Fruit fly (Drosophila melanogaster) whole organism, embryonic: ENCODE measurements around the gene Idi.

Experiments used
- BtbVII ChIP-seq: fragments of 200-800 bp; sonication (Bioruptor generic); optimal IDR thresholded peaks from 3 replicates; lab custom pipeline; 2017; ENCODE audit warnings: missing biosample characterization, mild to moderate bottlenecking, missing genetic modification characterization
- CG10654 ChIP-seq: fragments of 200-800 bp; sonication (Bioruptor generic); optimal IDR thresholded peaks from 2 replicates; lab custom pipeline; 2016; ENCODE audit warnings: missing biosample characterization, missing genetic modification characterization
- CG11247 ChIP-seq: fragments of 200-800 bp; sonication (Bioruptor generic); IDR thresholded peaks from 2 replicates; pipeline ENCODE4 v1.3.6; 2022; ENCODE audit warnings: missing biosample characterization, missing genetic modification characterization
- CG12744 ChIP-seq: fragments of 200-800 bp; sonication (Bioruptor generic); optimal IDR thresholded peaks from 2 replicates; lab custom pipeline; 2016; ENCODE audit warnings: missing biosample characterization, missing genetic modification characterization
- CG14860 ChIP-seq: fragments of 200-800 bp; sonication (Bioruptor generic); IDR thresholded peaks from 3 replicates; pipeline ENCODE4 v1.3.6; 2022; ENCODE audit warnings: missing biosample characterization, missing genetic modification characterization; ENCODE audit not compliant: partially characterized antibody
- CG17385 ChIP-seq: fragments of 200-800 bp; sonication (Bioruptor generic); optimal IDR thresholded peaks from 3 replicates; lab custom pipeline; 2018; ENCODE audit warnings: missing biosample characterization, mild to moderate bottlenecking, missing genetic modification characterization
- CG17612 ChIP-seq: fragments of 200-800 bp; sonication (Bioruptor generic); IDR thresholded peaks from 2 replicates; pipeline ENCODE4 v1.3.6; 2022; ENCODE audit warnings: missing biosample characterization, missing genetic modification characterization
- CG17912 ChIP-seq: fragments of 200-800 bp; sonication (Bioruptor generic); optimal IDR thresholded peaks from 2 replicates; lab custom pipeline; 2018; ENCODE audit warnings: missing biosample characterization, mild to moderate bottlenecking, missing genetic modification characterization
- CG3281 ChIP-seq: fragments of 200-800 bp; sonication (Bioruptor generic); optimal IDR thresholded peaks from 3 replicates; lab custom pipeline; 2017; ENCODE audit warnings: missing biosample characterization, mild to moderate bottlenecking, missing genetic modification characterization
- CG3407 ChIP-seq: fragments of 200-800 bp; sonication (Bioruptor generic); optimal IDR thresholded peaks from 2 replicates; lab custom pipeline; 2018; ENCODE audit warnings: missing biosample characterization, mild to moderate bottlenecking, missing genetic modification characterization
- CG4282 ChIP-seq: fragments of 200-800 bp; sonication (Bioruptor generic); optimal IDR thresholded peaks from 2 replicates; lab custom pipeline; 2016; ENCODE audit warnings: missing biosample characterization, missing genetic modification characterization
- CG43689 ChIP-seq: fragments of 200-800 bp; sonication (Bioruptor generic); IDR thresholded peaks from 2 replicates; pipeline ENCODE4 v1.3.6; 2022; ENCODE audit warnings: missing biosample characterization, missing genetic modification characterization
- CG6683 ChIP-seq: fragments of 200-800 bp; sonication (Bioruptor generic); optimal IDR thresholded peaks from 2 replicates; lab custom pipeline; 2017; ENCODE audit warnings: missing biosample characterization, mild to moderate bottlenecking, missing genetic modification characterization, missing genetic modification reagents
- CG6791 ChIP-seq: fragments of 200-800 bp; sonication (Bioruptor generic); IDR thresholded peaks from 3 replicates; pipeline ENCODE4 v1.3.6; 2022; ENCODE audit warnings: missing biosample characterization, missing genetic modification characterization; ENCODE audit not compliant: partially characterized antibody
- CG7271 ChIP-seq: fragments of 200-800 bp; sonication (Bioruptor generic); optimal IDR thresholded peaks from 2 replicates; lab custom pipeline; 2018; ENCODE audit warnings: missing biosample characterization, mild to moderate bottlenecking, missing genetic modification characterization, moderate library complexity
- CG7372 ChIP-seq: fragments of 200-800 bp; sonication (Bioruptor generic); IDR thresholded peaks from 2 replicates; pipeline ENCODE4 v1.3.6; 2022; ENCODE audit warnings: missing biosample characterization, missing genetic modification characterization
- CG8359 ChIP-seq: fragments of 200-800 bp; sonication (Bioruptor generic); optimal IDR thresholded peaks from 2 replicates; lab custom pipeline; 2017; ENCODE audit warnings: missing biosample characterization, mild to moderate bottlenecking, missing genetic modification characterization, borderline replicate concordance
- Camta ChIP-seq: fragments of 200-800 bp; sonication (Bioruptor generic); optimal IDR thresholded peaks from 2 replicates; lab custom pipeline; 2016; ENCODE audit warnings: missing biosample characterization, missing genetic modification characterization
- Chrac-16 ChIP-seq: fragments of 200-800 bp; sonication (Bioruptor generic); optimal IDR thresholded peaks from 3 replicates; lab custom pipeline; 2016; ENCODE audit warnings: missing biosample characterization, missing genetic modification characterization
- Ets65A ChIP-seq: fragments of 200-800 bp; sonication (Bioruptor generic); peaks from one replicate; lab custom pipeline; 2016; ENCODE audit warnings: missing biosample characterization, missing genetic modification characterization
- Ets97D ChIP-seq: fragments of 200-800 bp; sonication (Bioruptor generic); optimal IDR thresholded peaks from 3 replicates; lab custom pipeline; 2016; ENCODE audit warnings: missing biosample characterization, missing genetic modification characterization
- H15 ChIP-seq: fragments of 200-800 bp; sonication (Bioruptor generic); IDR thresholded peaks from 3 replicates; pipeline ENCODE4 v1.3.6; 2022; ENCODE audit warnings: missing biosample characterization, missing genetic modification characterization
- Hmx ChIP-seq: fragments of 200-800 bp; sonication (Bioruptor generic); optimal IDR thresholded peaks from 2 replicates; lab custom pipeline; 2016; ENCODE audit warnings: missing biosample characterization, missing genetic modification characterization
- Opbp ChIP-seq: fragments of 200-800 bp; sonication (Bioruptor generic); IDR thresholded peaks from 3 replicates; pipeline ENCODE4 v1.3.6; 2022; ENCODE audit warnings: missing biosample characterization, missing genetic modification characterization; ENCODE audit not compliant: partially characterized antibody
- Rfx ChIP-seq: fragments of 200-800 bp; sonication (Bioruptor generic); IDR thresholded peaks from 2 replicates; pipeline ENCODE4 v1.3.6; 2022; ENCODE audit warnings: missing biosample characterization, missing genetic modification characterization
- Sox102F ChIP-seq: fragments of 200-800 bp; sonication (Bioruptor generic); optimal IDR thresholded peaks from 2 replicates; lab custom pipeline; 2018; ENCODE audit warnings: missing biosample characterization, mild to moderate bottlenecking, missing genetic modification characterization, moderate library complexity
- btn ChIP-seq: fragments of 200-800 bp; sonication (Bioruptor generic); optimal IDR thresholded peaks from 2 replicates; lab custom pipeline; 2016; ENCODE audit warnings: missing biosample characterization, missing genetic modification characterization
- chn ChIP-seq: fragments of 200-800 bp; sonication (Bioruptor generic); optimal IDR thresholded peaks from 2 replicates; lab custom pipeline; 2016; ENCODE audit warnings: missing biosample characterization, missing genetic modification characterization
- crp ChIP-seq, 2 experiments: fragments of 200-800 bp; sonication (Bioruptor generic); optimal IDR thresholded peaks; 2 replicates in 1 of 2; 3 replicates in 1 of 2; lab custom pipeline; 2017; ENCODE audit warnings: missing biosample characterization in 2 of 2, missing genetic modification characterization in 2 of 2, mild to moderate bottlenecking in 1 of 2, moderate library complexity in 1 of 2
- grn ChIP-seq: fragments of 200-800 bp; sonication (Bioruptor generic); optimal IDR thresholded peaks from 3 replicates; lab custom pipeline; 2017; ENCODE audit warnings: missing biosample characterization, missing genetic modification characterization
- gt ChIP-seq: fragments of 200-800 bp; sonication (Bioruptor generic); IDR thresholded peaks from 2 replicates; pipeline ENCODE4 v1.3.6; 2022; ENCODE audit warnings: missing biosample characterization, missing genetic modification characterization
- hth ChIP-seq: fragments of >200 bp; optimal IDR thresholded peaks from 2 replicates; lab custom pipeline; 2017; ENCODE audit warnings: inconsistent platforms
- nerfin-1 ChIP-seq: fragments of 200-800 bp; sonication (Bioruptor generic); optimal IDR thresholded peaks from 3 replicates; lab custom pipeline; 2019; ENCODE audit warnings: missing biosample characterization, mild to moderate bottlenecking, missing genetic modification characterization, moderate library complexity
- nom ChIP-seq: fragments of 200-800 bp; sonication (Bioruptor generic); optimal IDR thresholded peaks from 2 replicates; lab custom pipeline; 2017; ENCODE audit warnings: missing biosample characterization, missing genetic modification characterization, mild to moderate bottlenecking, moderate library complexity, missing genetic modification reagents
- onecut ChIP-seq: fragments of 200-800 bp; sonication (Bioruptor generic); IDR thresholded peaks from 2 replicates; pipeline ENCODE4 v1.3.6; 2022; ENCODE audit warnings: missing biosample characterization, missing genetic modification characterization
- pan ChIP-seq, 4 experiments: fragments of >200 bp in 3 of 4; fragments of 200-800 bp in 1 of 4; sonication (Bioruptor generic) in 1 of 4; optimal IDR thresholded peaks in 3 of 4; IDR thresholded peaks in 1 of 4; 2 replicates each; pipeline versions ENCODE4 v1.3.6 to Lab custom; 2017 to 2022; ENCODE audit warnings: missing biosample characterization in 2 of 4, missing genetic modification characterization in 2 of 4, mixed read lengths in 1 of 4
- pb ChIP-seq: fragments of 200-800 bp; sonication (Bioruptor generic); optimal IDR thresholded peaks from 3 replicates; lab custom pipeline; 2016; ENCODE audit warnings: missing biosample characterization, missing genetic modification characterization
- slou ChIP-seq: fragments of 200-800 bp; sonication (Bioruptor generic); optimal IDR thresholded peaks from 3 replicates; lab custom pipeline; 2016; ENCODE audit warnings: missing biosample characterization, missing genetic modification characterization

Gene Idi

DNA sequence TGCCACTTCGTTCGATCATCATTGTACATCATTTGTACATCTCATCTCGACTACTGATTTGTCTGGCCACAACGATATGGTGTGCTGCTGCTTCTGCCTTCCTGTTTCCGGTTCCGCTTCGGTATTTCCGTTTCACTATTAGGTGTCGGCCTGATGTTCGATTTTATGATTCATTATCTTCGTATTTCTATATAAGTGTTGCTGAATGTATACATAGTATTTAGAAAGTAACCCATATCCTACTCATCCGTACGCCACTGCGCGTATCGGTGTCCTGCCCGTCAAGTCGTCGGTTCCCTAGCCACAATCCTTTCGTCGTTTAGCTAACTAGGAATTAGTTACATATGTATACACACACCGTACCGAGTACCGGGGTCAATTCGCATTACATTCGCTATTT lies 49.2 kb downstream of the Idi start:
- TF ChIP-seq CG3407 (GFP tag; lab: Kevin White, UChicago) (no peak), CG6791 (GFP tag; lab: Robert Waterston, UW) (no peak), CG17612 (GFP tag; lab: Robert Waterston, UW) (no peak), CG12744 (GFP tag; lab: Kevin White, UChicago) (no peak), CG10654 (GFP tag; lab: Kevin White, UChicago) (no peak), CG17385 (GFP tag; lab: Kevin White, UChicago) (no peak), pb (no peak), btn (no peak), CG3281 (peak; percentile 1), nom (GFP tag; lab: Kevin White, UChicago) (peak; percentile 68), gt (no peak), CG7372 (no peak), onecut (no peak), CG7271 (tag; lab: Kevin White, UChicago) (peak; percentile 47), pan (optimal IDR thresholded peaks at IDR 0.05; lab: Kevin White, UChicago) (no peak), pan (GFP tag; optimal IDR thresholded peaks at IDR 0.05 in 1 of 2, IDR thresholded peaks at IDR 0.05 in 1 of 2) (no peak), CG4282 (GFP tag; lab: Kevin White, UChicago) (no peak), Rfx (GFP tag; lab: Robert Waterston, UW) (no peak), Hmx (GFP tag; lab: Kevin White, UChicago) (no peak), nerfin-1 (tag; lab: Kevin White, UChicago) (no peak), Chrac-16 (GFP tag; lab: Kevin White, UChicago) (no peak), Opbp (GFP tag; lab: Robert Waterston, UW) (no peak), Ets65A (GFP tag; lab: Kevin White, UChicago) (peak; percentile 94), crp (GFP tag; optimal IDR thresholded peaks at IDR 0.05; lab: Kevin White, UChicago) (no peak), CG6683 (no peak), Sox102F (no peak), hth (lab: Kevin White, UChicago) (no peak), Ets97D (GFP tag; lab: Kevin White, UChicago) (peak; percentile 27), grn (GFP tag; lab: Kevin White, UChicago) (no peak), CG17912 (GFP tag; lab: Kevin White, UChicago) (no peak), CG11247 (GFP tag; lab: Robert Waterston, UW) (no peak), slou (GFP tag; lab: Kevin White, UChicago) (no peak), H15 (GFP tag; lab: Robert Waterston, UW) (no peak), chn (no peak), CG8359 (GFP tag; lab: Kevin White, UChicago) (no peak), BtbVII (GFP tag; lab: Kevin White, UChicago) (no peak), CG43689 (GFP tag; lab: Robert Waterston, UW) (no peak), Camta (GFP tag; lab: Kevin White, UChicago) (no peak), CG14860 (no peak)
